Worm (Caenorhabditis elegans): Measurements from ENCODE around the gene gasr-8.

DNA sequence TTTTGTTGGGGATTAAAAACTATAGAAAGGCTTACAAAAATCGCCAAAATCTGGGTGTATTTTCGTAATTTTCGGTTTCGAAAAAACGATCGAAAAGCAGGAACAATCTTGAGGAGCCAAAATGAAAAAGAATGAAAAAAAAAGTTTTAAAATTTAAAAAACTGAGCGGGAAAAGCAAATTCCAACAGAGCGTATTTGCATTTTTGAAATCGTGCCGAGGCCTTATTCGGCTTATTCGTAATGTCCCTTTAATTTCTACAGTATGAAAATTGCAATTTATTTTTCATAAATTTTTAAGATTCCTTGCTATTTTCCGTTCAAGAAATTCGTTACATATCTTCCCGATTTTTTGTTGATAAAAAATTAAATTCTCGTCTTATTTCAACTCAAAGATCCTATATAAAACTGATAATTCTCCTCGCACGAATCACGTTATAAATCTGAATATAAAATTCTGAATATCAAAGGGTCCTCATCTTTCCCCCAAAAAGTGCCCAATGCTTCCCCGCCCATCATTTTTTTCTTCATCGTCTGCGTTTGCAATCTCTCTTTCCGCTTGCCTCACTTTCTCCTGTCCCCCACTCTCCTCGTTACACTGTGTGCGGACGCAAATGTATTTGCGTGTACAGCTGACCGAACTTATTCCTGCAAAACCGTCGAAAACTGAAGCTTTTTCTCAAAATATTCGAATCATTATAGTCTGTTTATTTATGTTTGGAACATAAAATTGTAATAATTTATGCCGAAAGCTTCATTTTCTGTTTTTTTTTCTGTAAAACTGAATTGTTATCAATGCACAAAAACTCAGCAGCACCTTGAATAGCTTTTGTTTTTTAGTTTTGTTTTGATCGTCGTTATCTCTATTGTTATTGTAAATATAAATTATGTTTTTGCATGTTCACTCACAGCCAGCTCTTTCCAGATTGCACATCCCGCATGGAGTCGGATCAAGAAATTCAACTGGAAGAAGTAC lies 42.8 kb upstream of the gasr-8 start, which contains the start of the genes rfc-1 and pmp-3:
- TF ChIP-seq mdl-1 (tag; optimal IDR thresholded peaks at IDR 0.05) (no peak), nhr-76 (tag; optimal IDR thresholded peaks at IDR 0.05) (no peak)
